Comparison of ENCODE assay signal across 3 fruit fly cellular contexts in the genomic region with DNA sequence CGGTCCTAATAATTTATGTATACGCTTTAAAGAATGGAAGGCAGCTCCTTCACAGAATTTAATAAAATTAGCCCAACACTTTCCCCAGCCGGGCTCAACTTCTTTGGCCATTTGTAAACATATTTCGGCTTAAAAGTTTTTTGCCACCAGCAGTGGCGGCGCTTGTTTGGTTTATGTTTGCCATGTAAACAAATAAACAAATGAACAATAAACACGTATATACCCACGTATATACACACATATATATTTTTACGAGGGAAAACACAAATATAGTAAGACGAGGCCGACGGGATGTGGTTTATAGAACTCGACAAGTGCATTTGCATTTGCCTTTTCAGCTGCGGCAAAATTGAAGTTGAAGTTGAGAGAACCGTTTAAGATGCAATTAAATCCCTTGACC.
A peak's percentile ranks its signal among the peaks of the same experiment; 100 is the strongest.
TF ChIP-seq lines count a peak whose summit lies in the region.

No protein-coding gene starts in this region.

- peak; percentile 13 for TF ChIP-seq CTCF in whole organism, embryonic (GFP tag; optimal IDR thresholded peaks at IDR 0.05; lab: Kevin White, UChicago)

TF ChIP-seq in whole organism, adult, 20 proteins besides CTCF, POLR2A, EP300 and RAD21:
- TF ChIP-seq kay (GFP tag; lab: Kevin White, UChicago; ENCODE audit: borderline replicate concordance) (peak; percentile 9), CG7045 (GFP tag; optimal IDR thresholded peaks at IDR 0.05; lab: Kevin White, UChicago) (no peak), CG33017 (tag; optimal IDR thresholded peaks at IDR 0.05; lab: Kevin White, UChicago) (no peak)

TF ChIP-seq in whole organism, embryonic, 481 proteins besides CTCF, POLR2A, EP300 and RAD21 (continues in another document):
- TF ChIP-seq CG8388 (GFP tag; optimal IDR thresholded peaks at IDR 0.05; lab: Kevin White, UChicago) (no peak), Mad (GFP tag; optimal IDR thresholded peaks at IDR 0.05; lab: Kevin White, UChicago) (no peak), NC2β (GFP tag; optimal IDR thresholded peaks at IDR 0.05; lab: Kevin White, UChicago) (no peak), seq (GFP tag; IDR thresholded peaks at IDR 0.05; lab: Robert Waterston, UW) (0 out of 2 replicates have a peak, but pooled peaks have one; percentile 11), HHEX (GFP tag; optimal IDR thresholded peaks at IDR 0.05; lab: Kevin White, UChicago) (peak; percentile 57), Blimp-1 (GFP tag; optimal IDR thresholded peaks at IDR 0.05; lab: Kevin White, UChicago) (peak; percentile 77), ATbp (GFP tag; optimal IDR thresholded peaks at IDR 0.05; lab: Kevin White, UChicago) (peak; percentile 67), CG32772 (GFP tag; IDR thresholded peaks at IDR 0.05; lab: Robert Waterston, UW) (no peak), CG9876 (GFP tag; optimal IDR thresholded peaks at IDR 0.05; lab: Kevin White, UChicago) (no peak), tap (tag; optimal IDR thresholded peaks at IDR 0.05; lab: Kevin White, UChicago) (peak; percentile 62), CG17802 (tag; optimal IDR thresholded peaks at IDR 0.05; lab: Kevin White, UChicago) (peak; percentile 7), Dad (GFP tag; optimal IDR thresholded peaks at IDR 0.05; lab: Kevin White, UChicago) (no peak), lmd (GFP tag; IDR thresholded peaks at IDR 0.05; lab: Robert Waterston, UW) (no peak), CG11398 (GFP tag; optimal IDR thresholded peaks at IDR 0.05; lab: Kevin White, UChicago) (peak; percentile 16), Meics (GFP tag; optimal IDR thresholded peaks at IDR 0.05; lab: Kevin White, UChicago) (peak; percentile 54), CG2678 (tag; optimal IDR thresholded peaks at IDR 0.05; lab: Kevin White, UChicago) (peak; percentile 75), CG7745 (tag; optimal IDR thresholded peaks at IDR 0.05; lab: Kevin White, UChicago) (peak; percentile 36), kni (GFP tag; optimal IDR thresholded peaks at IDR 0.05; lab: Kevin White, UChicago) (peak; percentile 79), CG13424 (tag; optimal IDR thresholded peaks at IDR 0.05; lab: Kevin White, UChicago) (no peak), Vsx1 (GFP tag; optimal IDR thresholded peaks at IDR 0.05; lab: Kevin White, UChicago) (no peak), CG10274 (GFP tag; optimal IDR thresholded peaks at IDR 0.05; lab: Kevin White, UChicago) (peak; percentile 28), slbo (GFP tag; IDR thresholded peaks at IDR 0.05; lab: Robert Waterston, UW) (no peak), twi (tag; optimal IDR thresholded peaks at IDR 0.05; lab: Kevin White, UChicago) (peak; percentile 2), CG18764 (GFP tag; optimal IDR thresholded peaks at IDR 0.05; lab: Kevin White, UChicago) (peak; percentile 8), gem (tag; optimal IDR thresholded peaks at IDR 0.05; lab: Kevin White, UChicago) (peak; percentile 34), CG14014 (GFP tag; IDR thresholded peaks at IDR 0.05; lab: Robert Waterston, UW) (peak; percentile 28; the same call in 1 of the 2 replicates), CG2199 (GFP tag; IDR thresholded peaks at IDR 0.05; lab: Robert Waterston, UW) (peak; percentile 79; the same call in 2 of the 3 replicates), CG6683 (GFP tag; optimal IDR thresholded peaks at IDR 0.05; lab: Kevin White, UChicago) (peak; percentile 36), CG6689 (GFP tag; IDR thresholded peaks at IDR 0.05; lab: Robert Waterston, UW) (no peak), CG32532 (GFP tag; IDR thresholded peaks at IDR 0.05; lab: Robert Waterston, UW) (no peak), Nf-YC (tag; optimal IDR thresholded peaks at IDR 0.05; lab: Kevin White, UChicago) (peak; percentile 17), ftz-f1 (GFP tag; optimal IDR thresholded peaks at IDR 0.05; lab: Kevin White, UChicago) (no peak), CG4360 (GFP tag; IDR thresholded peaks at IDR 0.05; lab: Robert Waterston, UW) (peak; percentile 57), CG4424 (GFP tag; optimal IDR thresholded peaks at IDR 0.05; lab: Kevin White, UChicago) (peak; percentile 9), CG8281 (tag; optimal IDR thresholded peaks at IDR 0.05; lab: Kevin White, UChicago) (peak; percentile 50), bigmax (GFP tag; optimal IDR thresholded peaks at IDR 0.05; lab: Kevin White, UChicago) (no peak), CG5953 (GFP tag; IDR thresholded peaks at IDR 0.05; lab: Robert Waterston, UW) (no peak), CG16815 (GFP tag; optimal IDR thresholded peaks at IDR 0.05; lab: Kevin White, UChicago) (no peak), unc-4 (GFP tag; IDR thresholded peaks at IDR 0.05; lab: Robert Waterston, UW; ENCODE audit: partially characterized antibody) (no peak), Asciz (GFP tag; optimal IDR thresholded peaks at IDR 0.05; lab: Kevin White, UChicago) (peak; percentile 90), TFAM (GFP tag; optimal IDR thresholded peaks at IDR 0.05; lab: Kevin White, UChicago) (no peak)

TF ChIP-seq in whole organism, prepupa, 60 proteins besides CTCF, POLR2A, EP300 and RAD21:
- peak; percentile 52 for TF ChIP-seq fkh (GFP tag; optimal IDR thresholded peaks at IDR 0.05; lab: Kevin White, UChicago)
- no peak for TF ChIP-seq CG7368 (GFP tag; optimal IDR thresholded peaks at IDR 0.05; lab: Kevin White, UChicago)
